Fruit fly (Drosophila melanogaster) whole organism, embryonic: ENCODE measurements around the gene Sec15.

Source experiments
- Asciz ChIP-seq: fragments of 200-800 bp; sonication (Bioruptor generic); optimal IDR thresholded peaks from 2 replicates; lab custom pipeline; 2017; ENCODE audit warnings: missing biosample characterization, mild to moderate bottlenecking, missing genetic modification characterization, missing genetic modification reagents
- B-H1 ChIP-seq: fragments of 200-800 bp; sonication (Bioruptor generic); IDR thresholded peaks from 3 replicates; pipeline ENCODE4 v1.3.6; 2022; ENCODE audit warnings: missing biosample characterization, missing genetic modification characterization
- C15 ChIP-seq: fragments of 200-800 bp; sonication (Bioruptor generic); IDR thresholded peaks from 3 replicates; pipeline ENCODE4 v1.3.6; 2022; ENCODE audit warnings: missing biosample characterization, missing genetic modification characterization
- CG10366 ChIP-seq: fragments of 200-800 bp; sonication (Bioruptor generic); IDR thresholded peaks from 2 replicates; pipeline ENCODE4 v1.3.6; 2022; ENCODE audit warnings: missing biosample characterization, missing genetic modification characterization
- CG11398 ChIP-seq: fragments of 200-800 bp; sonication (Bioruptor generic); optimal IDR thresholded peaks from 2 replicates; lab custom pipeline; 2016; ENCODE audit warnings: missing biosample characterization, missing genetic modification characterization
- CG11696 ChIP-seq: fragments of 200-800 bp; sonication (Bioruptor generic); IDR thresholded peaks from 2 replicates; pipeline ENCODE4 v1.3.6; 2022; ENCODE audit warnings: missing biosample characterization, missing genetic modification characterization
- CG12155 ChIP-seq: fragments of 200-800 bp; sonication (Bioruptor generic); optimal IDR thresholded peaks from 3 replicates; lab custom pipeline; 2016; ENCODE audit warnings: missing biosample characterization, missing genetic modification characterization
- CG14965 ChIP-seq: fragments of 200-800 bp; sonication (Bioruptor generic); optimal IDR thresholded peaks from 2 replicates; lab custom pipeline; 2016; ENCODE audit warnings: missing biosample characterization, missing genetic modification characterization, borderline replicate concordance
- CG1603 ChIP-seq: fragments of 200-800 bp; sonication (Bioruptor generic); optimal IDR thresholded peaks from 2 replicates; lab custom pipeline; 2019; ENCODE audit warnings: missing biosample characterization, mild to moderate bottlenecking, missing genetic modification characterization, moderate library complexity
- CG18476 ChIP-seq: fragments of 200-800 bp; sonication (Bioruptor generic); optimal IDR thresholded peaks from 2 replicates; lab custom pipeline; 2016; ENCODE audit warnings: missing biosample characterization, mild to moderate bottlenecking, missing genetic modification characterization
- CG32772 ChIP-seq: fragments of 200-800 bp; sonication (Bioruptor generic); IDR thresholded peaks from 2 replicates; pipeline ENCODE4 v1.3.6; 2022; ENCODE audit warnings: missing biosample characterization, missing genetic modification characterization
- CG3281 ChIP-seq: fragments of 200-800 bp; sonication (Bioruptor generic); optimal IDR thresholded peaks from 3 replicates; lab custom pipeline; 2017; ENCODE audit warnings: missing biosample characterization, mild to moderate bottlenecking, missing genetic modification characterization
- CG3838 ChIP-seq: fragments of 200-800 bp; sonication (Bioruptor generic); optimal IDR thresholded peaks from 3 replicates; lab custom pipeline; 2016; ENCODE audit warnings: missing biosample characterization, missing genetic modification characterization
- CG4707 ChIP-seq: fragments of 200-800 bp; sonication (Bioruptor generic); optimal IDR thresholded peaks from 2 replicates; lab custom pipeline; 2018; ENCODE audit warnings: missing biosample characterization, mild to moderate bottlenecking, missing genetic modification characterization, moderate library complexity
- CG6175 ChIP-seq: fragments of 200-800 bp; sonication (Bioruptor generic); IDR thresholded peaks from 3 replicates; pipeline ENCODE4 v1.3.6; 2022; ENCODE audit warnings: missing biosample characterization, missing genetic modification characterization
- CG7556 ChIP-seq: fragments of 200-800 bp; sonication (Bioruptor generic); optimal IDR thresholded peaks from 2 replicates; lab custom pipeline; 2017; ENCODE audit warnings: missing biosample characterization, mild to moderate bottlenecking, missing genetic modification characterization
- CG7839 ChIP-seq: fragments of 200-800 bp; sonication (Bioruptor generic); optimal IDR thresholded peaks from 3 replicates; lab custom pipeline; 2018; ENCODE audit warnings: missing biosample characterization, mild to moderate bottlenecking, missing genetic modification characterization, moderate library complexity
- CG8089 ChIP-seq: fragments of 200-800 bp; sonication (Bioruptor generic); optimal IDR thresholded peaks from 3 replicates; lab custom pipeline; 2016; ENCODE audit warnings: missing biosample characterization, missing genetic modification characterization
- CG8290 ChIP-seq, 3 experiments: fragments of 200-800 bp; sonication (Bioruptor generic); optimal IDR thresholded peaks; 2 replicates each; lab custom pipeline; 2016 to 2019; ENCODE audit warnings: missing biosample characterization in 3 of 3, missing genetic modification characterization in 3 of 3, mild to moderate bottlenecking in 2 of 3, moderate library complexity in 1 of 3
- CG9215 ChIP-seq: fragments of 200-800 bp; sonication (Bioruptor generic); IDR thresholded peaks from 2 replicates; pipeline ENCODE4 v1.3.6; 2022; ENCODE audit warnings: missing biosample characterization, missing genetic modification characterization
- CG9932 ChIP-seq: fragments of 200-800 bp; sonication (Bioruptor generic); IDR thresholded peaks from 2 replicates; pipeline ENCODE4 v1.3.6; 2022; ENCODE audit warnings: missing biosample characterization, missing genetic modification characterization
- Dll ChIP-seq: fragments of 200-800 bp; sonication (Bioruptor generic); IDR thresholded peaks from 4 replicates; pipeline ENCODE4 v1.3.6; 2022; ENCODE audit warnings: missing biosample characterization, missing genetic modification characterization; ENCODE audit not compliant: partially characterized antibody
- E2f2 ChIP-seq: fragments of 200-800 bp; sonication (Bioruptor generic); IDR thresholded peaks from 2 replicates; pipeline ENCODE4 v1.3.6; 2022; ENCODE audit warnings: missing biosample characterization, missing genetic modification characterization
- HLH3B ChIP-seq: fragments of 200-800 bp; sonication (Bioruptor generic); IDR thresholded peaks from 2 replicates; pipeline ENCODE4 v1.3.6; 2022; ENCODE audit warnings: missing biosample characterization, missing genetic modification characterization
- Hey ChIP-seq: fragments of 200-800 bp; sonication (Bioruptor generic); optimal IDR thresholded peaks from 3 replicates; lab custom pipeline; 2018; ENCODE audit warnings: missing biosample characterization, mild to moderate bottlenecking, missing genetic modification characterization
- Hr78 ChIP-seq, 2 experiments: fragments of 200-800 bp in 1 of 2; fragments of >200 bp in 1 of 2; sonication (Bioruptor generic) in 1 of 2; optimal IDR thresholded peaks; 2 replicates each; lab custom pipeline; 2017 to 2019; ENCODE audit warnings: missing biosample characterization in 2 of 2, missing genetic modification characterization in 2 of 2, mild to moderate bottlenecking in 1 of 2, moderate library complexity in 1 of 2
- Mrtf ChIP-seq: fragments of 200-800 bp; sonication (Bioruptor generic); IDR thresholded peaks from 3 replicates; pipeline ENCODE4 v1.3.6; 2022; ENCODE audit warnings: missing biosample characterization, missing genetic modification characterization
- Nf-YC ChIP-seq: fragments of 200-800 bp; optimal IDR thresholded peaks from 3 replicates; lab custom pipeline; 2019; ENCODE audit warnings: missing biosample characterization, mild to moderate bottlenecking, missing genetic modification characterization, moderate library complexity
- NfI ChIP-seq: fragments of 200-800 bp; sonication (Bioruptor generic); optimal IDR thresholded peaks from 3 replicates; lab custom pipeline; 2018; ENCODE audit warnings: missing biosample characterization, mild to moderate bottlenecking, missing genetic modification characterization, moderate library complexity
- PHDP ChIP-seq: fragments of 200-800 bp; sonication (Bioruptor generic); optimal IDR thresholded peaks from 3 replicates; lab custom pipeline; 2018; ENCODE audit warnings: missing biosample characterization, mild to moderate bottlenecking, missing genetic modification characterization, moderate library complexity
- Rx ChIP-seq: fragments of 200-800 bp; sonication (Bioruptor generic); IDR thresholded peaks from 2 replicates; pipeline ENCODE4 v1.3.6; 2022; ENCODE audit warnings: missing biosample characterization, missing genetic modification characterization
- Six4 ChIP-seq: fragments of 200-800 bp; sonication (Bioruptor generic); optimal IDR thresholded peaks from 2 replicates; lab custom pipeline; 2016; ENCODE audit warnings: missing biosample characterization, missing genetic modification characterization
- Sox102F ChIP-seq: fragments of 200-800 bp; sonication (Bioruptor generic); optimal IDR thresholded peaks from 2 replicates; lab custom pipeline; 2018; ENCODE audit warnings: missing biosample characterization, mild to moderate bottlenecking, missing genetic modification characterization, moderate library complexity
- ash1 ChIP-seq: fragments of 200-800 bp; sonication (Bioruptor generic); optimal IDR thresholded peaks from 2 replicates; lab custom pipeline; 2018; ENCODE audit warnings: missing biosample characterization, mild to moderate bottlenecking, missing genetic modification characterization
- corto ChIP-seq: fragments of 200-800 bp; sonication (Bioruptor generic); optimal IDR thresholded peaks from 2 replicates; lab custom pipeline; 2016; ENCODE audit warnings: missing biosample characterization, mild to moderate bottlenecking, missing genetic modification characterization, moderate library complexity
- dimm ChIP-seq: fragments of 200-800 bp; sonication (Bioruptor generic); IDR thresholded peaks from 2 replicates; pipeline ENCODE4 v1.3.6; 2022; ENCODE audit warnings: missing biosample characterization, missing genetic modification characterization
- dpn ChIP-seq, 2 experiments: fragments of 200-800 bp; sonication (Bioruptor generic); optimal IDR thresholded peaks; 3 replicates each; lab custom pipeline; 2016; ENCODE audit warnings: missing biosample characterization in 2 of 2, missing genetic modification characterization in 2 of 2
- fd102C ChIP-seq: fragments of 200-800 bp; sonication (Bioruptor generic); optimal IDR thresholded peaks from 2 replicates; lab custom pipeline; 2018; ENCODE audit warnings: missing biosample characterization, mild to moderate bottlenecking, missing genetic modification characterization, moderate library complexity
- jumu ChIP-seq: fragments of 200-800 bp; sonication (Bioruptor generic); optimal IDR thresholded peaks from 3 replicates; lab custom pipeline; 2016; ENCODE audit warnings: missing biosample characterization, missing genetic modification characterization
- knrl ChIP-seq: fragments of 200-800 bp; sonication (Bioruptor generic); IDR thresholded peaks from 3 replicates; pipeline ENCODE4 v1.3.6; 2022; ENCODE audit warnings: missing biosample characterization, missing genetic modification characterization; ENCODE audit not compliant: partially characterized antibody
- pb ChIP-seq: fragments of 200-800 bp; sonication (Bioruptor generic); optimal IDR thresholded peaks from 3 replicates; lab custom pipeline; 2016; ENCODE audit warnings: missing biosample characterization, missing genetic modification characterization
- sc ChIP-seq, 3 experiments: fragments of >200 bp in 2 of 3; fragments of 200-800 bp in 1 of 3; sonication (Bioruptor generic) in 1 of 3; optimal IDR thresholded peaks; 2 replicates in 2 of 3; 3 replicates in 1 of 3; lab custom pipeline; 2017; ENCODE audit warnings: mild to moderate bottlenecking in 1 of 3, missing biosample characterization in 1 of 3, missing genetic modification characterization in 1 of 3, missing genetic modification reagents in 1 of 3
- sens-2 ChIP-seq: fragments of 200-800 bp; sonication (Bioruptor generic); IDR thresholded peaks from 2 replicates; pipeline ENCODE4 v1.3.6; 2022; ENCODE audit warnings: missing biosample characterization, missing genetic modification characterization
- sisA ChIP-seq: fragments of 200-800 bp; sonication (Bioruptor generic); IDR thresholded peaks from 2 replicates; pipeline ENCODE4 v1.3.6; 2022; ENCODE audit warnings: missing biosample characterization, missing genetic modification characterization
- wdn ChIP-seq: fragments of 200-800 bp; sonication (Bioruptor generic); IDR thresholded peaks from 2 replicates; pipeline ENCODE4 v1.3.6; 2022; ENCODE audit warnings: missing biosample characterization, missing genetic modification characterization
- z ChIP-seq: fragments of 200-800 bp; sonication (Bioruptor generic); IDR thresholded peaks from 3 replicates; pipeline ENCODE4 v1.3.6; 2022; ENCODE audit warnings: missing biosample characterization, missing genetic modification characterization
- zen ChIP-seq: fragments of 200-800 bp; sonication (Bioruptor generic); optimal IDR thresholded peaks from 3 replicates; lab custom pipeline; 2018; ENCODE audit warnings: missing biosample characterization, mild to moderate bottlenecking, missing genetic modification characterization, moderate library complexity
- zf30C ChIP-seq: fragments of 200-800 bp; sonication (Bioruptor generic); optimal IDR thresholded peaks from 3 replicates; lab custom pipeline; 2018; ENCODE audit warnings: missing biosample characterization, mild to moderate bottlenecking, missing genetic modification characterization

Sec15 gene

DNA sequence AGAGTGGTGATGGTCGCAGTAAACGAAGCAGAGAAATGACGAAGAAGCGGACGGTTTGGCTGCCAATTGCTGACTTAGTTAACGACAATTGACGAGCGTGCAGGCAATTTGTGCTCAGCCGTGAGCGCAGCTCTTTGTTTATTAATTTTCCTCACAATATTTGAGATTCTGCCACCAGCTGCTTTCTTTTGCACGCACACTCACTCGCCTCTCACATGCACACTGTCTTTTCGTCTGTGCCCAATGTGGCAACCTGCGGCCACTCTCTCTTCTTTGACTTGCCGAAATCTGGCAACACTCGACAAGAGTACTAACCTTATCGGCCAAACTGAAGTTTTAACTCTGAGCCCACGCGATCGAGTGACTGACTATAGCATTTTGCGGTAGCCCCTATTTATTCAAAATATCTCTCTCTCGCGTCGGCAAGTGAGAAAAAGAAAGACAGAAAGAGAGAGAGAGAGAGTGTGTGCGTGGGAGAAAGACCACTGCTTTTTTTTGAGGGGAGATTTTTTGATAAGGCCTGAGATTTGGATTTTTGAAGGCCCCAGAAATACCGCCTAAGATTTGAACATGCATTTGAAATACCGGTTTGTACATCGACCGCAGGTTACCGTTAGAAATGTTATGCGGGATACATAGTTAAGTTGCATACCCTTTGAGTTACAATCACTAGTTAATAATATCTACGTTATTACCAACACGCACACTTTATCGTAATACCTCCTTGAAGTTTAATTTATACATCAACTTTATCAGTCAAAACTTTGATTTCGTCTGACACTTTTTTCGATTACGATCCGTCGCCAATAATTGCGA lies 47.1 kb downstream of the Sec15 start, which contains the start of gene Mvl:
Mvl (minus strand) TSS at position 371 of the 816 bp plus-strand sequence.
- TF ChIP-seq dimm (GFP tag; lab: Robert Waterston, UW) (no peak), Six4 (GFP tag; lab: Kevin White, UChicago) (no peak), sc (optimal IDR thresholded peaks at IDR 0.05; lab: Kevin White, UChicago) (no peak), sc (GFP tag; optimal IDR thresholded peaks at IDR 0.05; lab: Kevin White, UChicago) (no peak), CG11398 (no peak), knrl (GFP tag; lab: Robert Waterston, UW) (no peak), sens-2 (0 out of 2 replicates have a peak, but pooled peaks have one; percentile 44), CG14965 (GFP tag; lab: Kevin White, UChicago) (no peak), CG9932 (GFP tag; lab: Robert Waterston, UW) (no peak), Dll (GFP tag; lab: Robert Waterston, UW) (0 out of 4 replicates have a peak, but pooled peaks have one; percentile 32), sisA (GFP tag; lab: Robert Waterston, UW) (no peak), NfI (GFP tag; lab: Kevin White, UChicago) (no peak), Sox102F (GFP tag; lab: Kevin White, UChicago) (no peak), CG7839 (no peak), CG7556 (GFP tag; lab: Kevin White, UChicago) (no peak), CG3281 (GFP tag; lab: Kevin White, UChicago) (no peak), E2f2 (GFP tag; lab: Robert Waterston, UW) (peak; percentile 82; the same call in 1 of the 2 replicates), C15 (no peak), corto (GFP tag; lab: Kevin White, UChicago) (no peak), Mrtf (no peak), B-H1 (no peak), zf30C (GFP tag; lab: Kevin White, UChicago) (peak; percentile 9), CG12155 (GFP tag; lab: Kevin White, UChicago) (no peak), CG1603 (tag; lab: Kevin White, UChicago) (peak; percentile 58), CG6175 (GFP tag; lab: Robert Waterston, UW) (peak; percentile 89), Nf-YC (tag; lab: Kevin White, UChicago) (peak; percentile 12), CG8089 (GFP tag; lab: Kevin White, UChicago) (no peak), zen (tag; lab: Kevin White, UChicago) (no peak), CG10366 (GFP tag; lab: Robert Waterston, UW) (no peak), CG8290 (GFP tag; optimal IDR thresholded peaks at IDR 0.05; lab: Kevin White, UChicago) (peak; percentile 83), CG8290 (tag; optimal IDR thresholded peaks at IDR 0.05; lab: Kevin White, UChicago) (peak; percentile 60 to 70), HLH3B (no peak), ash1 (GFP tag; lab: Kevin White, UChicago) (peak; percentile 12), Hey (tag; lab: Kevin White, UChicago) (no peak), PHDP (no peak), Asciz (no peak), CG18476 (GFP tag; lab: Kevin White, UChicago) (no peak), CG32772 (no peak), dpn (GFP tag; optimal IDR thresholded peaks at IDR 0.05; lab: Kevin White, UChicago) (no peak), CG3838 (GFP tag; lab: Kevin White, UChicago) (no peak), CG4707 (GFP tag; lab: Kevin White, UChicago) (no peak), Hr78 (GFP tag; optimal IDR thresholded peaks at IDR 0.05; lab: Kevin White, UChicago) (no peak), wdn (GFP tag; lab: Robert Waterston, UW) (no peak), jumu (GFP tag; lab: Kevin White, UChicago) (no peak), pb (GFP tag; lab: Kevin White, UChicago) (no peak), CG9215 (no peak), fd102C (GFP tag; lab: Kevin White, UChicago) (no peak), z (GFP tag; lab: Robert Waterston, UW) (peak; percentile 73), CG11696 (GFP tag; lab: Robert Waterston, UW) (no peak), Rx (GFP tag; lab: Robert Waterston, UW) (no peak)
